Fruit fly (Drosophila melanogaster): ENCODE measurements around the gene dj.

DNA sequence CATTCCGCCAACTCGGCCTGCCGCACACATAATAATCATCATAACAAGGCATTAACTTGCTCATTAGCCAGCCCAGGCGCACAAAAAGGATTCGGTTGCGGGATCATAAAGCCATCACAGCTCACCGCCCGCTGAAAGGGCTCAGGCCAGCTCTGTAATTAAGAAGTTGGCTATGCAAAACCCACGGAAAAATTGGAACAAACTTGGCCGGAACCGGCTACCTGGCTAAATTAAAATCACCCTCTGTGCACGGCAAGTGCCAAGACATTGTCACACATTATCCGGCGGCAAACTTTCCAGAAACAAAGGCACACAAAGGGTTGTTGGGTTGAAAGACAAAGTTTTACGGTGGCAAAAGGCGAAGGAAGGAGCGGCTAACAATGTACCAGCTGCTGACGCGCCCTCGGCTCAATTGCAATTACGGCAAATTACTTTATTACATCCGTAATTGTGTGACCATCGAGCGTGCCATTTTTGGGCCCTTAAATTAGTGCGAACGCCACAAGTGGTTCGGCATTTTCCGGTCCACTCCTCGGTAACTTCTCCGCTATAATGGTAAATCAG, 23.3 kb upstream of the dj start:
- no peak for TF ChIP-seq Sin3A (optimal IDR thresholded peaks at IDR 0.05)
- no peak for TF ChIP-seq ttk (optimal IDR thresholded peaks at IDR 0.05)
